Worm (Caenorhabditis elegans) whole organism, dauer: Measurements from ENCODE around the gene ddx-35.

ENCODE experiments used
- unc-62 ChIP-seq: sonication (generic microtip); optimal IDR thresholded peaks from 2 replicates; lab custom pipeline; 2017; ENCODE audit warnings: missing biosample characterization, missing genetic modification reagents, missing genetic modification characterization

Gene ddx-35

ce11 chrIII:1543406-1544011 lies 10.7 kb downstream of the ddx-35 start:
- no peak for TF ChIP-seq unc-62 (GFP tag; lab: Kevin White, UChicago)

DNA sequence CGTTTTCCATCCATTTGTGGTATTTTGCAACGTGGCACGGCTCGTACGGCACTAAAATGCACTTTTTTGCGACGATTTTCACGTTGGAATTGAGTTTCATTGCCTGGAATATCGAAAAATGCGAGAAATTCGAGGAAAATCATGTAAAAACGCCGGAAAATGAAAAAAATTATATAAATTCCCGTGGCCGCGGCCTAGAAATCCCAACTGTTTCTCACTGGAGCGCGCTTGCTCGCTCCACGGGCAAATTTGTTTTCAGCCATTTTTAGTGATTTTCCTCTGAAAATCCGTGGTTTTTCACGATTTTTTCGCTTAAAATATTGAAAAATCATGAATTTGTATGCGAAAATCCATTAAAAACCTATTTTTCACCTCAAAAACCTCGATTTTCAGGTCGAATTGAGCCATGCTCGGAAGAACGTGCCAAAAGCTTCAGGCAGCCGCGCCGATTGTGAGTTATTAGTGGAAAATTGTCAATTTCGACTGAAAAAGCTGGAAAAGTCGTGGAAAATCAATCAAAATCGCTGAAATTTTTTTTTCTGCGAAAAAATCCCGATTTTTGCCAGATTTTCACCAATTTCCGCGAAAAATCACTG lies 14.0 kb downstream of the ddx-35 start, which contains the start of the genes Y67D2.5 and cisd-3.2:
Gene Y67D2.5 (minus strand): TSS at position 145 of the 596 bp plus-strand sequence.
Gene cisd-3.2 (plus strand): TSS at position 394 of the 596 bp plus-strand sequence.
- no peak for TF ChIP-seq unc-62 (GFP tag; lab: Kevin White, UChicago)

DNA sequence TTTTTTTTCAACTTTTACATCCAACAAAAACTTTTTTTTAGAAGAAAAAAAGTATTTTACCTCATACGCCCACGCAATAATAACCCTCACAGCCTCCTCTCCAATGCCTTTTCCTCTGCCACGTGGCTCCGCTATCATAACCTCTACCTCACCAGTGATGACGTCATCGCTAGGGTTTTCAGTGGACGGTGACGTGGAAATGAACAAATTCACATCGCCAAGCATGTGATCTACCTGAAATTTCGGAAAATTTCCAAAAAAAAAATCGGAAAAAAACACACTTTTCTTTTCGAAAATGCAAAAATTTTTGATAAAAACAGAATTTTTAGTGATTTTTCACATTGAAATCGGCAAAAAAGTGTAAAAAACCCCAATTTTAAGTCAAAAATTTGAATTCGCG lies 14.9 kb downstream of the ddx-35 start:
- TF ChIP-seq unc-62 (GFP tag; lab: Kevin White, UChicago) = no peak

DNA sequence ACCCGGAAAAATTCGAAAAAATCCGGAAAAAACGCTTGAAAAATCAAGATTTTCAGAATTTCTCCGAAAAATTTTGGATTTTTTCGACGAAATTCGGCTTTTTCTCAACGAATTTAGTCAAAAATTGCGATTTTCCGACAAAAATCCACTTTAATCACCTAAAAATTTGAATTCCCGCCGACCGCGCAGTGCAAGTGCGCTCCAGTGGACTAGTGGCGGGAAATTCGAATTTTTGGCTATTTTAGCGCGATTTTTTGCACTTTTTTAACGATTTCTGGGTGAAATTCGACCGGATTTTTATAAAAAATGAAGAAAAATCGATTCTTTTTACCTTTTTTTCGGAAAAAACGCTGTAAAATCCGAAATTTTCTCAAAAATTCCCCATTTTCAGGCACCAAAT lies 19.8 kb downstream of the ddx-35 start:
- TF ChIP-seq unc-62 (GFP tag; lab: Kevin White, UChicago) = no peak

DNA sequence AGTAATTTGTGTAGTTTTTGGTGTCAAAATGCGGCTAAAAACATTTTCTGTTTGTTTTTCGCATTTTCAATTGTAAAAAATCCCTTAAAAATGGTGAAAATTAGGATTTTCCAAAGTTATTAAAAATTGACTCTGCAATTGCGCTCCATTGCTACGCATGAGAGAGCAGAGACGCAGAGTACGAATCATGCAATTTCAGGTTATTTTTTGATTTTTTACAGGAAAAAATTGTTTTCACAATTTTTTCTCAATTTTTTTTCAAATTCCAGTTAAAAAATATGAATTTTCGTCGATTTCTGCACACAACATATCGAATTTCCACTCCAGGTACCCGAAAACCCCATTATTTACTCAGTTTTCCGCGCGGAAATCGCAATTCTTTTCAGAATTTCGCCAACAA lies 20.6 kb downstream of the ddx-35 start, which contains the start of gene mtg-1:
Gene mtg-1 (plus strand): TSS at position 160 of the 400 bp plus-strand sequence.
- TF ChIP-seq unc-62 (GFP tag; lab: Kevin White, UChicago) = no peak

DNA sequence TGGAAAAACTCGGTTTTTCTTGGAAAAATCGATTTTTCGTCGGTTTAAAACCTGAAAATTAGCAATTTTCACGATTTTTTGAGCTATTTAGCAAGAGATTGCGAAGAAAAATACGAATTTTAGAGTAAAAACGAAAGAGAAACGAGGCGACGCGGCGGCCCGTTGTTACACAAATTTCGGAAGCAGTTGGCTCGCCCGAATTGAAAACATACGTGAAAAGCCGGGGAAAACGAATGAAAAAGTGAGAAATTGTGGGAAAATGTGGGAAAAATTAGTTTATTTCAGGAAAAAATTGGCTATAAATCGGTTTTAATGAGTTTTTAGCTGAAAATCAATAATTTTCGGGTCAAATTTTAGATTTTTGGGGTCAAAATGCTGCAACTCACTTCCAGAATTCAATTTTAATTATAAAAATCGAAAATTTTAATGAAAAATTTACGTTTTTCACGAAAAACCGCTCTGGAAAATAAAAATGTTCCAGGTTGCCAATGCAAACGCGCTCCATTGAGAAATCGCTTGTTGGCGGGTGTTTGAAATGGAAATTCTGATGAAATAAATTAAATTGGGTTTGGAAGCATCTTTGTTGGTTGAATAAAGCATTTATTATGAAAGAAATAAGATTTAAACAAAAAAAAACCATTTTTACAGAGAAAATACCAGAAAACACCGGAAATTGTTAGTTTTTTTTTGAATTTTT lies 21.3 kb downstream of the ddx-35 start, which contains the start of gene snf-6:
Gene snf-6 (minus strand): TSS at position 51 of the 697 bp plus-strand sequence.
- TF ChIP-seq unc-62 (GFP tag; lab: Kevin White, UChicago) = no peak

- TF ChIP-seq unc-62 (GFP tag; lab: Kevin White, UChicago) = no peak
Observed at ce11 chrIII:1528423-1528822, 25.8 kb downstream of the ddx-35 start.

DNA sequence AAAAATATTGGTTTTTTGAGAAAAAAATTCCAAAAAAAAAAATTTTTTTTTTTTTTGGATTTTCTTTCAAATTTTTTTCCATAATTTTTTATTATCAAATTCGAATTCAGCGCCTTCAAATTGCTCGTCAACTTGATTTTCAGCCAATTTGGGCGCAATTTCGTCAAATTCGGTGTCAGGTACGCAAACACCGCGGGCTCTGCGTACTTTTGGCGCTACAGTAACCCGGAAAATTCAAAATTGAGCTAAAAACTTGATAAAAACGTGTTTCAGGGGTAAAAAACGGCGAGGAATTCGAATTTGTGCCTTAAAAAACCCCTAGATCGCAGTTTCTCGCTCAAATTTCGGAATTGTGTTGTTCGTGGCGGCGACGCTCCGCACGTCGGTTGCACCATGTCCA lies 34.3 kb downstream of the ddx-35 start:
- no peak for TF ChIP-seq unc-62 (GFP tag; lab: Kevin White, UChicago)

DNA sequence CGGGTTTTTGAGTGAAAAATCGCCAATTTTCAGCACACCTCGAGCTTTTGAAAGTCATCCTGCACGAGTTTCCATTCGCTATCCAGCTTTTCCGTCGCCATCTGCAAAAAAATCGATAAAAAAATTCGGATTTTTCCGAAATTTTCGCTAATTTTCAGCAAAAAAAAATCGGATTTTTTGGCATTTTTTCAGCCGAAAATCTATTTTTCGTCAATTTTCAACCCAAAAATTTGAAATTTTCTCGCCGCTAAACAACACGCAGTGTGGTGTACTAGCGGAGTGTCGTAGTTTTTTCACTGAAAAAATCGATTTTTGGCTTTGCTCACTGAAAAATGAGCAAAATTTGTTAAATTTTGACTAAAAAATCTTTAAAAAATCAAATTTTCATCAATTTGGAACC lies 36.4 kb downstream of the ddx-35 start, which contains the start of gene tmem-120:
Gene tmem-120 (minus strand): TSS at position 101 of the 400 bp plus-strand sequence.
- TF ChIP-seq unc-62 (GFP tag; lab: Kevin White, UChicago) = no peak

DNA sequence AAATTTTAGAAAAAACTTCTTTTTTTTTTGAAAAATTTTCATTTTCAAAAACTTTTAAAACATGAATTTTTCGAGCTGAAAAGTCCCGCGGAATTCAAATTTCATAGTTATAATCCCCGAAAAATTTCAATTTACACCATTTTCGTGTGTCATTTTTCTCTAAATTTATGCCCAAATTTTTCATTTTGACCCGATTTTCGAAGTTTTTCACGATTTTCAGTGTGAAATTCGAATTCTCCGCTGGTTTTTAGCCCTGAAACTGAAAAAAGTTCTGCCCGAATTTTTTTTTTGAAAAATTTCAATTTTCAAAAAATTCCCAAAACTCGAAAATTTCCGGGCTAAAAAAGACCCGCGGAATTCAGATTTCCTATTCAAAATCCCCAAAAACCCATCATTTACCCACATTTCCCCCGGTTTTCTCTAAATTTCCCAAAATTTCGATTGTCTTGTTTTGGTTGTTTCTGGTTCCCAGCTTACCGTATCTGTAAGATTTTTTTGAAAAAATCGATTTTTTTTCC lies 45.4 kb downstream of the ddx-35 start:
- no peak for TF ChIP-seq unc-62 (GFP tag; lab: Kevin White, UChicago)

DNA sequence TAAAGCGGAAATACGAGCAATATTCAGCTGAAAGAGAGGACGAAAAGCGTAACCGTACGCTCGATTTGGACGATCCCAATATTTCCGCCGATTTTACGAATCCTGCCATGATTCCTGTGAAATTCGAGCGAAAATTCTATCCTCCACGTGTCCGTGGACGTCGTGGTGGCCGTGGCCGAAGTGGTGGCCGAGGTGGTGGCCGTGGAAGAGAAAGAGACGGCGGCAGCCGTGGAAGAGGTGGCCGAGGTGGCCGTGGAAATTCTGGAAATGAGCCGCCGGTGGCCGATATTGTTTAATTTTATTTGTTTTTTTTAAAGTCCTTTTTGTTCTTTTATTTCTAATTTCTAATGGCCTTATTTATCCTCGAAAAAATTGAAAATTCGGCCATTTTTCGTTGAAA lies 46.0 kb downstream of the ddx-35 start:
- TF ChIP-seq unc-62 (GFP tag; lab: Kevin White, UChicago) = no peak

DNA sequence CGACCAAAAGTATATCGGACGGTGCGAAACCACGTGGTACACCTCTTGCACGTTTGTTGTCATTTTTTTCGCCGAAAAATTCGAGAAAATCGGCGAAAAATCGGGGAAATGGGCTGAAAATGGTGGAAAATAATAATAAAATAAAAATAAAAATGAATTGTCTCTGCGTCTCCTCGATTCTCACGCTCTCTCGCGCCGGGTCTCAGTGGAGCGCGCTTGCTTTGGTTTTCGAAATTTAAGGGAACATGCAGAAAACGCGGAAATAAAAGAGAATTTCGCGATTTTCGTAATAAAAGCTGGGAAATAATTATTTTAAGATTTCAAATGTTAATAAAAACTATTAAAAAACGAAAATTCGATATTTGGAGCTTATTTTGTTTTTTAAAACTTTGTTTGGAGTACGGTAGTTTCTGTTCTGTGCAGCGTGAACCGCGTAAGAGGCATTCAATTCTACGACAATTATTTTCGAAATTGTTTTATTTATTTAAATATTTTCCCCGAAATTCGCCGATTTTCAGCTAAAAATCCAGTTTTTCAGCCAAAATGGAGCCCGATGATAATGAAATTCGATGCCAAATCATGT lies 58.3 kb downstream of the ddx-35 start, which contains the start of the genes ave-1 and M01G5.1:
Gene ave-1 (minus strand): TSS at position 113 of the 583 bp plus-strand sequence.
Gene M01G5.1 (plus strand): TSS at position 539 of the 583 bp plus-strand sequence.
- TF ChIP-seq unc-62 (GFP tag; lab: Kevin White, UChicago) = no peak

DNA sequence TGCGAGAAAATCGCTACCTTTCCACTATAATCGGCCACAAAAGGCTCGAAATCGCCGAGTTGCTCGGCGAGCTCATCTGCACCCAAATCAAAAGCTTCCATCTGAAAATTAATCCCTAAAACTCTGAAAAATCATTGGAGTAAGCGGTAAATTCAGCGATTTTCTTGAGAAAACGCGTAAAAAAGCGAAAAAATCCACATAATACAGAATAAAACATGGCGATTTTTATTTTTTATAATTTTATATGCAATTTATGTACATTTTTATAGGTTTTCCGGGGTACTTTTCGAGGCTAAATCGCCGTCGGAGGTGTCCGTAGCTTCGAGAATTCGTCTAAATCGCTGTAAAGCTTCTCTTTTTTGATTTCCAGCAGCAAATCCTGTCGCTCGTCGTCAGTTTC lies 59.0 kb downstream of the ddx-35 start, which contains the start of gene Y82E9BR.19:
Gene Y82E9BR.19 (minus strand): TSS at position 101 of the 400 bp plus-strand sequence.
- TF ChIP-seq unc-62 (GFP tag; lab: Kevin White, UChicago) = no peak
